Worm (Caenorhabditis elegans) whole organism, mixed stage, embryonic: ENCODE results near the gene srh-41.

Experiments used
- bed-3 ChIP-seq: fragments of 200-800 bp; sonication (Bioruptor generic); optimal IDR thresholded peaks from 3 replicates; lab custom pipeline; 2018; ENCODE audit warnings: mild to moderate bottlenecking, missing genetic modification characterization, moderate library complexity, missing compliant biosample characterization
- blmp-1 ChIP-seq: fragments of 150-350 bp; optimal IDR thresholded peaks from 2 replicates; lab custom pipeline; 2014; ENCODE audit warnings: missing biosample characterization, missing genetic modification characterization
- ceh-39 ChIP-seq: fragments of 150-350 bp; optimal IDR thresholded peaks from 2 replicates; lab custom pipeline; 2014; ENCODE audit warnings: missing biosample characterization, missing genetic modification characterization
- ceh-43 ChIP-seq: fragments of 200-800 bp; sonication (Bioruptor generic); optimal IDR thresholded peaks from 2 replicates; lab custom pipeline; 2018; ENCODE audit warnings: mild to moderate bottlenecking, missing genetic modification characterization, moderate library complexity, missing compliant biosample characterization
- ceh-83 ChIP-seq: fragments of 200-800 bp; sonication (Bioruptor generic); optimal IDR thresholded peaks from 2 replicates; lab custom pipeline; 2018; ENCODE audit warnings: mild to moderate bottlenecking, missing genetic modification characterization, missing compliant biosample characterization
- ces-1 ChIP-seq: fragments of 150-350 bp; optimal IDR thresholded peaks from 2 replicates; lab custom pipeline; 2014; ENCODE audit warnings: missing biosample characterization, missing genetic modification reagents, missing genetic modification characterization
- cnd-1 ChIP-seq: fragments of 200-800 bp; sonication (Bioruptor generic); optimal IDR thresholded peaks from 2 replicates; lab custom pipeline; 2018; ENCODE audit warnings: mild to moderate bottlenecking, missing genetic modification characterization, missing compliant biosample characterization
- drap-1 ChIP-seq: fragments of 200-800 bp; sonication (Bioruptor generic); optimal IDR thresholded peaks from 3 replicates; lab custom pipeline; 2018; ENCODE audit warnings: mild to moderate bottlenecking, missing genetic modification characterization, missing compliant biosample characterization
- elt-1 ChIP-seq: sonication (generic microtip); optimal IDR thresholded peaks from 2 replicates; lab custom pipeline; 2017; ENCODE audit warnings: missing genetic modification characterization, mild to moderate bottlenecking, missing compliant biosample characterization, antibody characterized with exemption, moderate library complexity, borderline replicate concordance; ENCODE audit not compliant: insufficient read depth
- elt-3 ChIP-seq: fragments of 150-350 bp; optimal IDR thresholded peaks from 2 replicates; lab custom pipeline; 2014; ENCODE audit warnings: missing biosample characterization, missing genetic modification characterization
- flh-1 ChIP-seq: fragments of 200-800 bp; sonication (Bioruptor generic); optimal IDR thresholded peaks from 2 replicates; lab custom pipeline; 2018; ENCODE audit warnings: mild to moderate bottlenecking, missing genetic modification characterization, moderate library complexity, missing compliant biosample characterization
- ham-2 ChIP-seq: fragments of 200-800 bp; sonication (Bioruptor generic); optimal IDR thresholded peaks from 2 replicates; lab custom pipeline; 2018; ENCODE audit warnings: mild to moderate bottlenecking, missing genetic modification characterization, missing compliant biosample characterization
- hlh-1 ChIP-seq: fragments of 150-350 bp; optimal IDR thresholded peaks from 2 replicates; lab custom pipeline; 2014; ENCODE audit warnings: missing biosample characterization, missing genetic modification reagents, missing genetic modification characterization
- lin-13 ChIP-seq: fragments of 150-350 bp; optimal IDR thresholded peaks from 2 replicates; lab custom pipeline; 2014; ENCODE audit warnings: missing biosample characterization, missing genetic modification characterization
- lin-32 ChIP-seq: fragments of 200-800 bp; sonication (Bioruptor generic); optimal IDR thresholded peaks from 2 replicates; lab custom pipeline; 2018; ENCODE audit warnings: mild to moderate bottlenecking, missing genetic modification characterization, missing compliant biosample characterization
- lsy-2 ChIP-seq: fragments of 150-350 bp; optimal IDR thresholded peaks from 2 replicates; lab custom pipeline; 2014; ENCODE audit warnings: missing biosample characterization, missing genetic modification characterization
- mab-5 ChIP-seq: fragments of 150-350 bp; optimal IDR thresholded peaks from 2 replicates; lab custom pipeline; 2014; ENCODE audit warnings: missing biosample characterization, missing genetic modification characterization
- mep-1 ChIP-seq: fragments of 150-350 bp; optimal IDR thresholded peaks from 2 replicates; lab custom pipeline; 2017; ENCODE audit warnings: missing biosample characterization, missing genetic modification reagents, missing genetic modification characterization, inconsistent platforms
- mls-2 ChIP-seq: sonication (generic microtip); optimal IDR thresholded peaks from 2 replicates; lab custom pipeline; 2016; ENCODE audit warnings: mild to moderate bottlenecking, missing genetic modification characterization, moderate library complexity, missing compliant biosample characterization
- nhr-12 ChIP-seq: fragments of 150-350 bp; optimal IDR thresholded peaks from 2 replicates; lab custom pipeline; 2014; ENCODE audit warnings: missing biosample characterization, missing genetic modification characterization
- nhr-2 ChIP-seq: fragments of 150-350 bp; optimal IDR thresholded peaks from 2 replicates; lab custom pipeline; 2014; ENCODE audit warnings: missing biosample characterization, missing genetic modification characterization
- nhr-237 ChIP-seq: fragments of 150-350 bp; optimal IDR thresholded peaks from 2 replicates; lab custom pipeline; 2014; ENCODE audit warnings: missing biosample characterization, missing genetic modification characterization
- nhr-28 ChIP-seq: fragments of 150-350 bp; optimal IDR thresholded peaks from 2 replicates; lab custom pipeline; 2014; ENCODE audit warnings: missing biosample characterization, missing genetic modification characterization
- nhr-76 ChIP-seq: sonication (generic microtip); optimal IDR thresholded peaks from 2 replicates; lab custom pipeline; 2017; ENCODE audit warnings: missing biosample characterization, missing genetic modification characterization
- pha-4 ChIP-seq: fragments of 150-350 bp; optimal IDR thresholded peaks from 2 replicates; lab custom pipeline; 2018; ENCODE audit warnings: missing biosample characterization, missing genetic modification reagents, missing genetic modification characterization
- sem-2 ChIP-seq: fragments of 200-800 bp; sonication (Bioruptor generic); optimal IDR thresholded peaks from 2 replicates; lab custom pipeline; 2018; ENCODE audit warnings: mild to moderate bottlenecking, missing genetic modification characterization, missing compliant biosample characterization
- snpc-4 ChIP-seq: fragments of 150-350 bp; optimal IDR thresholded peaks from 2 replicates; lab custom pipeline; 2014; ENCODE audit warnings: missing biosample characterization, missing genetic modification characterization
- sptf-1 ChIP-seq: sonication (generic microtip); optimal IDR thresholded peaks from 2 replicates; lab custom pipeline; 2017; ENCODE audit warnings: mild to moderate bottlenecking, missing genetic modification characterization, moderate library complexity, missing compliant biosample characterization
- tbx-8 ChIP-seq: fragments of 200-800 bp; sonication (Bioruptor generic); optimal IDR thresholded peaks from 2 replicates; lab custom pipeline; 2018; ENCODE audit warnings: mild to moderate bottlenecking, missing genetic modification characterization, moderate library complexity, missing compliant biosample characterization
- unc-120 ChIP-seq: sonication (generic microtip); optimal IDR thresholded peaks from 2 replicates; lab custom pipeline; 2017; ENCODE audit warnings: missing genetic modification characterization, missing compliant biosample characterization; ENCODE audit not compliant: poor library complexity, severe bottlenecking
- unc-39 ChIP-seq: fragments of 150-350 bp; optimal IDR thresholded peaks from 2 replicates; lab custom pipeline; 2014; ENCODE audit warnings: missing biosample characterization, missing genetic modification characterization
- unc-62 ChIP-seq: fragments of 150-350 bp; optimal IDR thresholded peaks from 2 replicates; lab custom pipeline; 2014; ENCODE audit warnings: missing biosample characterization, missing genetic modification reagents, missing genetic modification characterization
- zip-8 ChIP-seq: fragments of 150-350 bp; optimal IDR thresholded peaks from 2 replicates; lab custom pipeline; 2014; ENCODE audit warnings: missing biosample characterization, missing genetic modification characterization
- ztf-11 ChIP-seq: fragments of 150-350 bp; optimal IDR thresholded peaks from 2 replicates; lab custom pipeline; 2014; ENCODE audit warnings: missing biosample characterization, missing genetic modification characterization

The srh-41 gene

ce11 chrII:14269142-14269593, 18.0 kb downstream of the srh-41 start, which contains the start of gene Y54G11A.1:
Gene Y54G11A.1, minus strand, starts transcription at chrII:14269192.
- TF ChIP-seq nhr-2 (tag; lab: Kevin White, UChicago) = no peak
- no peak for TF ChIP-seq ham-2 (GFP tag; lab: Kevin White, UChicago)
- no peak for TF ChIP-seq nhr-12 (tag; lab: Kevin White, UChicago)
- TF ChIP-seq lin-13 (tag; lab: Kevin White, UChicago) = no peak
- no peak for TF ChIP-seq ztf-11
- no peak for TF ChIP-seq blmp-1 (tag; lab: Kevin White, UChicago)
- no peak for TF ChIP-seq tbx-8 (GFP tag; lab: Kevin White, UChicago)
- TF ChIP-seq pha-4 (tag; lab: Kevin White, UChicago) = no peak
- no peak for TF ChIP-seq ceh-39
- no peak for TF ChIP-seq zip-8
- no peak for TF ChIP-seq sem-2 (GFP tag; lab: Kevin White, UChicago)
- no peak for TF ChIP-seq lin-32
- TF ChIP-seq nhr-76 (tag; lab: Kevin White, UChicago) = no peak
- no peak for TF ChIP-seq hlh-1 (tag; lab: Kevin White, UChicago)
- TF ChIP-seq sptf-1 = no peak
- no peak for TF ChIP-seq ceh-83 (GFP tag; lab: Kevin White, UChicago)
- TF ChIP-seq elt-1 = no peak

DNA sequence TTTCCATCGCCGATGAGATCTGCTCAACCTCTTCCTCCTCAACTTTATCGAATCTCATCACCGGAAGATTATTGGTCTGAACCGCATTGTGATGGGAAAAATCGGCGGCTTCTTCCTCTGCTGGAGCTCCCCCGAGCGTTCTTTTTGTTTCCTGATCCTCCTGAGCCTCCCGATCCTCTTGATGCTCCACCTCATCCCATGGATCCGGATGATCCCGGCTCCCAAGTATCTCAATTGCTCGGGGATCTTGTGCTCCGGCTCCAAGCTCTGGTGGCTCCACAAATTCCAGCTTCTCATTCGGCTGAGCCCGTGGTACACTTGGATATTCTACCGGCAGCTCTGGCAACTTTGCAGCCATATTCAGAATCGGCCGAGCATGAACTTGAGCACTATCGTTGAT, 29.2 kb downstream of the srh-41 start:
- TF ChIP-seq ham-2 (GFP tag; lab: Kevin White, UChicago) (no peak), unc-62 (no peak), nhr-76 (tag; lab: Kevin White, UChicago) (no peak), sem-2 (GFP tag; lab: Kevin White, UChicago) (no peak), drap-1 (no peak)

DNA sequence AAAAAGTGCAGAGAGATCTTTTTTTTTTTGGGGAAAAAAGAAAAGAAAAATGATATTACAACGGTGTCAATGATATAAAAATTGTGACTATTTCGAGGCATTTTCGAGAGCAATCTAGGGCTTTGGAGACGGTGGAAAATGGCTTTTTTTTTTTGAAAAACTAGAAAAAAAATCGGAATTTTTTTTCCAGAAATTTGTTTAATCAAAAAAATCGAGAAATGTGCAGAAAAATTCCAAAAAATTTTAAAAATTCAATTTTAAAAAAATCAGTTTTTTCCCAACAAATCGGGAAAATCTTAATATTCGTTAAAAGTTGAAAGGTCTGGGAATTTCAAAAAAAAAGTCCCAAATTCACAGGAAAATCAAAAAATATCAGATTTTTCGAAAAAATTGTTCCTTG, 30.4 kb downstream of the srh-41 start, which contains the start of gene Y54G11A.19:
Gene Y54G11A.19, minus strand, starts transcription at position 101 of the 400 bp plus-strand sequence.
- no peak for TF ChIP-seq unc-39

- TF ChIP-seq hlh-1 (tag; lab: Kevin White, UChicago) = no peak
- no peak for TF ChIP-seq snpc-4
- no peak for TF ChIP-seq nhr-237 (tag; lab: Kevin White, UChicago)
- TF ChIP-seq ceh-39 = no peak
- no peak for TF ChIP-seq cnd-1
- no peak for TF ChIP-seq sem-2 (GFP tag; lab: Kevin White, UChicago)
- no peak for TF ChIP-seq nhr-12 (tag; lab: Kevin White, UChicago)
- TF ChIP-seq, all 35 proteins: peak for 0
These were observed 31.3 kb downstream of the srh-41 start for ce11 chrII:14255850-14256249.

DNA sequence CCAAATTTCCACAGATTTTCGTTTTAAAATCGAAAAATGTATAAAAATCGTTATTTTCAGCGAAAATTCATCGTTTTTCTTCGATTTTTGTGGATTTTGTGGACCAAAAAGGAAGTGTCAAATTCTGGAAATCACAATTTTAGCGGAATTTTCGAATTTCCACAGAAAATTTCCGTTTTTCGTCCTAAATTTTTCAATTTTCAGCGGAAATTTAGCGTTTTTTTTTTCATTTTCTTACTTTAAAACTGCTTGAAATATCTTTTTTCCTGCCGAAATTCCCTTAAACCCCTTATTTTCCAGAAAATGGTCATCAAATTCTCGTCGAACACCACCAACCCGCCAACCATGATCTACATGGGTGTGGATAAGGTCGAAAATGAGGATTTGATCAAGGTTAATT, 35.1 kb downstream of the srh-41 start, which contains the start of gene Y54G11A.2:
Gene Y54G11A.2, plus strand, starts transcription at position 301 of the 400 bp plus-strand sequence.
- TF ChIP-seq bed-3 (no peak), pha-4 (tag; lab: Kevin White, UChicago) (no peak), cnd-1 (no peak), nhr-76 (tag; lab: Kevin White, UChicago) (no peak), nhr-28 (tag; lab: Kevin White, UChicago) (no peak), flh-1 (no peak), unc-120 (tag; lab: Kevin White, UChicago) (no peak), mep-1 (no peak), hlh-1 (tag; lab: Kevin White, UChicago) (no peak), tbx-8 (GFP tag; lab: Kevin White, UChicago) (no peak), lin-32 (no peak), nhr-2 (tag; lab: Kevin White, UChicago) (no peak), zip-8 (no peak), unc-62 (no peak), mls-2 (tag; lab: Kevin White, UChicago) (no peak), elt-3 (tag; lab: Kevin White, UChicago) (no peak)

DNA sequence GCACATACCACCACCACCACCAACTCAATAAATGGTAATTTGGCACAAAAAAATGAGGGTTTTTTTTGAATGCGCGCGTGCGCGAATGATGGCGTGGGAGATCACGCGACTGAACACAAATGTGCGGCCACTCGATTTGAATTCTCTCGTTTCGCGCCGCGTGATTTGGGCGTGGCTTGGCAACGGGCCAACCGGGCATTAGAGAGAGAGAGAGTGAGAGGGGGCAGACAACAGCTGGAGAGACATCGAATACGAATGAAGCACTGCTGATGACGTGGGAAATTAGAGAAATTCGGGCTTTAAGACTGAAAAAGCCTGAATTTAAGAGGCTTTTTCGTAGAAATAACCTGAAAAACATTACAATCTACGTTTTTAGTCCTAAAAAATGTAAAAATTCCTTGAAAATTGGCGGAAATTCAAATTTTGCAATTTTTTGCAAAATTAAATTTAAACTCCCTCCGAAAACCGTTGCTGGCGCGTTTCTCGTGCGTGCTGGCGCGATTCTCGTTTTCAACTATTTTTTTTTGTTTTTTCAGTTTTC, 35.7 kb downstream of the srh-41 start:
- TF ChIP-seq nhr-2 (tag; lab: Kevin White, UChicago) = peak; percentile 31
- TF ChIP-seq mab-5 = no peak
- TF ChIP-seq zip-8 = no peak
- TF ChIP-seq elt-3 (tag; lab: Kevin White, UChicago) = no peak
- TF ChIP-seq mep-1 = peak; percentile 44
- TF ChIP-seq sem-2 (GFP tag; lab: Kevin White, UChicago) = peak; percentile 19
- TF ChIP-seq ceh-39 = peak; percentile 60
- no peak for TF ChIP-seq nhr-76 (tag; lab: Kevin White, UChicago)
- peak; percentile 78 for TF ChIP-seq unc-39
- TF ChIP-seq unc-62 = peak; percentile 26
- TF ChIP-seq sptf-1 = peak; percentile 86
- TF ChIP-seq pha-4 (tag; lab: Kevin White, UChicago) = peak; percentile 87
- peak; percentile 53 for TF ChIP-seq nhr-237 (tag; lab: Kevin White, UChicago)
- peak; percentile 70 for TF ChIP-seq lin-13 (tag; lab: Kevin White, UChicago)
- peak; percentile 75 for TF ChIP-seq tbx-8 (GFP tag; lab: Kevin White, UChicago)
- TF ChIP-seq ceh-43 (GFP tag; lab: Kevin White, UChicago) = peak; percentile 7
- TF ChIP-seq ham-2 (GFP tag; lab: Kevin White, UChicago) = peak; percentile 18
- TF ChIP-seq lsy-2 (tag; lab: Kevin White, UChicago) = peak; percentile 79
- peak; percentile 94 for TF ChIP-seq ces-1 (GFP tag; lab: Kevin White, UChicago)
- TF ChIP-seq cnd-1 = peak; percentile 92
- TF ChIP-seq nhr-28 (tag; lab: Kevin White, UChicago) = peak; percentile 6
- TF ChIP-seq lin-32 = peak; percentile 85
- peak; percentile 8 for TF ChIP-seq flh-1
- TF ChIP-seq elt-1 = peak; percentile 34
- TF ChIP-seq nhr-12 (tag; lab: Kevin White, UChicago) = peak; percentile 1
- no peak for TF ChIP-seq bed-3
- peak; percentile 89 for TF ChIP-seq mls-2 (tag; lab: Kevin White, UChicago)
- TF ChIP-seq blmp-1 (tag; lab: Kevin White, UChicago) = peak; percentile 39
- no peak for TF ChIP-seq snpc-4
- peak; percentile 81 for TF ChIP-seq ceh-83 (GFP tag; lab: Kevin White, UChicago)
- TF ChIP-seq ztf-11 = peak; percentile 63
